Fruit fly (Drosophila melanogaster): Measurements from ENCODE around the gene CG14053.

Gene CG14053

dm6 chrX:2219899-2220298 lies 26.2 kb upstream of the CG14053 start:
- TF ChIP-seq EcR (GFP tag; optimal IDR thresholded peaks at IDR 0.05) (no peak), fd96Ca (GFP tag; IDR thresholded peaks at IDR 0.05) (peak; percentile 44; the same call in 2 of the 3 replicates), rn (GFP tag; IDR thresholded peaks at IDR 0.05) (no peak), CG17806 (tag; optimal IDR thresholded peaks at IDR 0.05) (peak; percentile 21), CG8301 (tag; optimal IDR thresholded peaks at IDR 0.05) (peak; percentile 57), Snoo (tag; optimal IDR thresholded peaks at IDR 0.05) (no peak), gl (tag; optimal IDR thresholded peaks at IDR 0.05) (no peak), CG8159 (tag; optimal IDR thresholded peaks at IDR 0.05) (peak; percentile 13), Pif1B (GFP tag; optimal IDR thresholded peaks at IDR 0.05) (no peak), Pif1A (GFP tag; optimal IDR thresholded peaks at IDR 0.05) (peak; percentile 41), CG32121 (GFP tag; IDR thresholded peaks at IDR 0.05) (no peak), CG14655 (GFP tag; optimal IDR thresholded peaks at IDR 0.05) (peak; percentile 50), D1 (tag; optimal IDR thresholded peaks at IDR 0.05) (no peak), CG9948 (tag; optimal IDR thresholded peaks at IDR 0.05) (peak; percentile 20), CG34367 (tag; optimal IDR thresholded peaks at IDR 0.05) (no peak), Ets98B (GFP tag; IDR thresholded peaks at IDR 0.05) (peak; percentile 56; the same call in 1 of the 2 replicates), CG4496 (GFP tag; IDR thresholded peaks at IDR 0.05) (peak; percentile 56; the same call in 1 of the 3 replicates)

- TF ChIP-seq fd96Ca (GFP tag; IDR thresholded peaks at IDR 0.05): no peak
- TF ChIP-seq Snoo (tag; optimal IDR thresholded peaks at IDR 0.05): no peak
- no peak for TF ChIP-seq Pif1A (GFP tag; optimal IDR thresholded peaks at IDR 0.05)
- no peak for TF ChIP-seq CG8159 (tag; optimal IDR thresholded peaks at IDR 0.05)
- no peak for TF ChIP-seq D1 (tag; optimal IDR thresholded peaks at IDR 0.05)
- TF ChIP-seq CG9948 (tag; optimal IDR thresholded peaks at IDR 0.05): no peak
- no peak for TF ChIP-seq CG32121 (GFP tag; IDR thresholded peaks at IDR 0.05)
- no peak for TF ChIP-seq CG12605 (GFP tag; IDR thresholded peaks at IDR 0.05)
- no peak for TF ChIP-seq CG17806 (tag; optimal IDR thresholded peaks at IDR 0.05)
- no peak for TF ChIP-seq CG34367 (tag; optimal IDR thresholded peaks at IDR 0.05)
- TF ChIP-seq CG8301 (tag; optimal IDR thresholded peaks at IDR 0.05): no peak
- TF ChIP-seq CG14655 (GFP tag; optimal IDR thresholded peaks at IDR 0.05): no peak
- no peak for TF ChIP-seq CG13204 (GFP tag; optimal IDR thresholded peaks at IDR 0.05)
- TF ChIP-seq Pif1B (GFP tag; optimal IDR thresholded peaks at IDR 0.05): no peak
- no peak for TF ChIP-seq CG4496 (GFP tag; IDR thresholded peaks at IDR 0.05)
- TF ChIP-seq gl (tag; optimal IDR thresholded peaks at IDR 0.05): no peak
- no peak for TF ChIP-seq EcR (GFP tag; optimal IDR thresholded peaks at IDR 0.05)
- no peak for TF ChIP-seq CG10348 (GFP tag; IDR thresholded peaks at IDR 0.05)
- TF ChIP-seq CG15710 (tag; optimal IDR thresholded peaks at IDR 0.05): no peak
Observed at dm6 chrX:2219246-2219645, 25.5 kb upstream of the CG14053 start.

- TF ChIP-seq CG15710 (tag; optimal IDR thresholded peaks at IDR 0.05) (no peak), CG10348 (GFP tag; IDR thresholded peaks at IDR 0.05) (no peak), CG8159 (tag; optimal IDR thresholded peaks at IDR 0.05) (no peak), CG32121 (GFP tag; IDR thresholded peaks at IDR 0.05) (no peak), CG4496 (GFP tag; IDR thresholded peaks at IDR 0.05) (no peak), CG34367 (tag; optimal IDR thresholded peaks at IDR 0.05) (no peak), CG14655 (GFP tag; optimal IDR thresholded peaks at IDR 0.05) (no peak), gl (tag; optimal IDR thresholded peaks at IDR 0.05) (no peak), CG13204 (GFP tag; optimal IDR thresholded peaks at IDR 0.05) (no peak), EcR (GFP tag; optimal IDR thresholded peaks at IDR 0.05) (no peak), rn (GFP tag; IDR thresholded peaks at IDR 0.05) (no peak), CG8301 (tag; optimal IDR thresholded peaks at IDR 0.05) (no peak)
Observed at dm6 chrX:2218455-2218854, 24.7 kb upstream of the CG14053 start.

- TF ChIP-seq CG15710 (tag; optimal IDR thresholded peaks at IDR 0.05) (no peak), CG13204 (GFP tag; optimal IDR thresholded peaks at IDR 0.05) (no peak), CG10348 (GFP tag; IDR thresholded peaks at IDR 0.05) (no peak), CG8301 (tag; optimal IDR thresholded peaks at IDR 0.05) (no peak), rn (GFP tag; IDR thresholded peaks at IDR 0.05) (no peak), CG9948 (tag; optimal IDR thresholded peaks at IDR 0.05) (no peak), gl (tag; optimal IDR thresholded peaks at IDR 0.05) (no peak), fd96Ca (GFP tag; IDR thresholded peaks at IDR 0.05) (no peak), CG4496 (GFP tag; IDR thresholded peaks at IDR 0.05) (0 out of 3 replicates have a peak, but pooled peaks have one; percentile 51), Snoo (tag; optimal IDR thresholded peaks at IDR 0.05) (no peak), Pif1B (GFP tag; optimal IDR thresholded peaks at IDR 0.05) (no peak), Ets98B (GFP tag; IDR thresholded peaks at IDR 0.05) (no peak), CG34367 (tag; optimal IDR thresholded peaks at IDR 0.05) (no peak), CG12605 (GFP tag; IDR thresholded peaks at IDR 0.05) (no peak), EcR (GFP tag; optimal IDR thresholded peaks at IDR 0.05) (peak; percentile 17), CG8159 (tag; optimal IDR thresholded peaks at IDR 0.05) (no peak), CG32121 (GFP tag; IDR thresholded peaks at IDR 0.05) (no peak), Pif1A (GFP tag; optimal IDR thresholded peaks at IDR 0.05) (peak; percentile 16), CG14655 (GFP tag; optimal IDR thresholded peaks at IDR 0.05) (no peak), CG17806 (tag; optimal IDR thresholded peaks at IDR 0.05) (no peak), D1 (tag; optimal IDR thresholded peaks at IDR 0.05) (no peak)
Observed at dm6 chrX:2213759-2214406, 20.2 kb upstream of the CG14053 start, which contains the start of gene SmydA-8. SmydA-8 (minus strand) TSS chrX:2213809.

dm6 chrX:2212327-2212820 lies 18.7 kb upstream of the CG14053 start:
- TF ChIP-seq Pif1B (GFP tag; optimal IDR thresholded peaks at IDR 0.05) (no peak), EcR (GFP tag; optimal IDR thresholded peaks at IDR 0.05) (no peak), fd96Ca (GFP tag; IDR thresholded peaks at IDR 0.05) (0 out of 3 replicates have a peak, but pooled peaks have one; percentile 26), Pif1A (GFP tag; optimal IDR thresholded peaks at IDR 0.05) (peak; percentile 8), CG14655 (GFP tag; optimal IDR thresholded peaks at IDR 0.05) (peak; percentile 6), CG32121 (GFP tag; IDR thresholded peaks at IDR 0.05) (peak; percentile 47), Ets98B (GFP tag; IDR thresholded peaks at IDR 0.05) (peak; percentile 60)

Data from whole organism, pupa.